Fruit fly (Drosophila melanogaster) S2 (cell line): ENCODE results near the gene Vm26Aa.

Experiments
- CG8478 ChIP-seq: fragments of >200 bp; optimal IDR thresholded peaks from 2 replicates; lab custom pipeline; 2018
- CTCF ChIP-seq, 2 experiments: fragments of >200 bp; optimal IDR thresholded peaks; 2 replicates each; lab custom pipeline; 2018

DNA sequence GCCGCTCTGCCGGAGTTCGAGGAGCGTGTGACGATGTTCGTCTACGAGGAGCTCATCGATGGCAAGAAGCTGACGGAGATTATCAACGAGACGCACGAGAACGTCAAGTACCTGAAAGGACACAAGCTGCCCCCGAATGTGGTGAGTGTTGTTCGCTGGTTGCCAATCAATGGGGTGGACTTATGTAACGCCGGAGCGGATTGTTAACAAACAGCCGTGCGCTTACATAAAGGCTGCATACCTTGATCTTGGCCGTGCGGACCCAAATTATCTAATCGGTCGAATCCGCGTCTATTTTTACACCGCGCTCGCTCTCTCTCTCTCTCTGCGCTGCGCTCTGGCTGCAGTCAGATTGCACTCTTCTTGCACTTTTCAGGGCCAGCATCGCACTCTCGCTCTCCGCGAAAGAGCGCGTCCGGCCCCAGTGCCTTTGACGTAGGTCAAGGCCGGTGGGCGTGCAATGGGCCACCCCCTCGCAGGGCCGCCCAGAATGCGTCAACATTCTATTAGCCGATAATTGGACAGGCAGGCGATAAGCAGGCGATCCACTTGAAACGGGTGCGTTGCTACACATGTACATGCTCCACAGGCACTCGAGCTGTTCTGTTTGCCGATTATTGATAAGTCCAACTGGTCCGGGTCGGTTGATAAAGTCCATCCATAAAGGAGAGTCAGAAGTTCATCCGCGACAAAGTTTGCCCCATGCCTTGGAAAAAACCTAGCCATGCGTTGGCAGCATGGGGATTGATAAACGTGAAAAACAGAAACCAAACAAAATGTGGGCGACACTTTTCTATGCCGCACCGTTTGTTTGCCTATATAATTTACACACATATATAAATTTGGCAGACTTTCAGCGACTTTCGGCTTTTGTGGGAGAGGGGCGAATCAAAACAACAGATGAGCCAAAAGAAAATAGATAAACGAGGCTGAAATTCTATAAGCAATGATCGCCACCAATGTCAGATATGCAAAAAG is 15.5 kb downstream of the Vm26Aa start:
- TF ChIP-seq CTCF (optimal IDR thresholded peaks at IDR 0.05; lab: Kevin White, UChicago) (no peak), CG8478 (lab: Kevin White, UChicago) (no peak)
